Fruit fly (Drosophila melanogaster) whole organism, embryonic: ENCODE results near the gene CG42764.

ENCODE experiments used
- ATbp ChIP-seq: fragments of 200-800 bp; sonication (Bioruptor generic); optimal IDR thresholded peaks from 2 replicates; lab custom pipeline; 2017; ENCODE audit warnings: missing biosample characterization, mild to moderate bottlenecking, missing genetic modification characterization, missing genetic modification reagents
- Adf1 ChIP-seq: fragments of 200-800 bp; sonication (Bioruptor generic); IDR thresholded peaks from 2 replicates; pipeline ENCODE4 v1.3.6; 2022; ENCODE audit warnings: missing biosample characterization, missing genetic modification characterization
- CG10462 ChIP-seq: fragments of 200-800 bp; sonication (Bioruptor generic); optimal IDR thresholded peaks from 2 replicates; lab custom pipeline; 2016; ENCODE audit warnings: missing biosample characterization, missing genetic modification characterization
- CG11247 ChIP-seq: fragments of 200-800 bp; sonication (Bioruptor generic); IDR thresholded peaks from 2 replicates; pipeline ENCODE4 v1.3.6; 2022; ENCODE audit warnings: missing biosample characterization, missing genetic modification characterization
- CG11504 ChIP-seq: fragments of 200-800 bp; sonication (Bioruptor generic); optimal IDR thresholded peaks from 3 replicates; lab custom pipeline; 2019; ENCODE audit warnings: missing biosample characterization, mild to moderate bottlenecking, missing genetic modification characterization, moderate library complexity
- CG11695 ChIP-seq: fragments of 200-800 bp; sonication (Bioruptor generic); IDR thresholded peaks from 3 replicates; pipeline ENCODE4 v1.3.6; 2022; ENCODE audit warnings: missing biosample characterization, missing genetic modification characterization
- CG13123 ChIP-seq: fragments of 200-800 bp; sonication (Bioruptor generic); optimal IDR thresholded peaks from 2 replicates; lab custom pipeline; 2016; ENCODE audit warnings: missing biosample characterization, missing genetic modification characterization
- CG13894 ChIP-seq: fragments of 200-800 bp; sonication (Bioruptor generic); optimal IDR thresholded peaks from 3 replicates; lab custom pipeline; 2018; ENCODE audit warnings: missing biosample characterization, mild to moderate bottlenecking, missing genetic modification characterization, moderate library complexity
- CG14441 ChIP-seq: fragments of 200-800 bp; sonication (Bioruptor generic); IDR thresholded peaks from 2 replicates; pipeline ENCODE4 v1.3.6; 2022; ENCODE audit warnings: missing biosample characterization, missing genetic modification characterization
- CG14965 ChIP-seq: fragments of 200-800 bp; sonication (Bioruptor generic); optimal IDR thresholded peaks from 2 replicates; lab custom pipeline; 2016; ENCODE audit warnings: missing biosample characterization, missing genetic modification characterization, borderline replicate concordance
- CG15011 ChIP-seq: fragments of 200-800 bp; sonication (Bioruptor generic); optimal IDR thresholded peaks from 3 replicates; lab custom pipeline; 2018; ENCODE audit warnings: missing biosample characterization, mild to moderate bottlenecking, missing genetic modification characterization
- CG1602 ChIP-seq: fragments of 200-800 bp; sonication (Bioruptor generic); optimal IDR thresholded peaks from 3 replicates; lab custom pipeline; 2016; ENCODE audit warnings: missing biosample characterization, missing genetic modification characterization
- CG16813 ChIP-seq: fragments of 200-800 bp; sonication (Bioruptor generic); IDR thresholded peaks from 3 replicates; pipeline ENCODE4 v1.3.6; 2022; ENCODE audit warnings: missing biosample characterization, missing genetic modification characterization; ENCODE audit not compliant: partially characterized antibody
- CG16863 ChIP-seq: fragments of 200-800 bp; sonication (Bioruptor generic); optimal IDR thresholded peaks from 3 replicates; lab custom pipeline; 2016; ENCODE audit warnings: missing biosample characterization, missing genetic modification characterization
- CG17829 ChIP-seq: fragments of 200-800 bp; optimal IDR thresholded peaks from 2 replicates; lab custom pipeline; 2019; ENCODE audit warnings: missing biosample characterization, mild to moderate bottlenecking, missing genetic modification characterization, moderate library complexity
- CG31388 ChIP-seq: fragments of 200-800 bp; sonication (Bioruptor generic); optimal IDR thresholded peaks from 2 replicates; lab custom pipeline; 2016; ENCODE audit warnings: missing biosample characterization, missing genetic modification characterization
- CG31441 ChIP-seq: fragments of 200-800 bp; sonication (Bioruptor generic); IDR thresholded peaks from 2 replicates; pipeline ENCODE4 v1.3.6; 2022; ENCODE audit warnings: missing biosample characterization, missing genetic modification characterization
- CG33213 ChIP-seq: fragments of 200-800 bp; sonication (Bioruptor generic); optimal IDR thresholded peaks from 3 replicates; lab custom pipeline; 2016; ENCODE audit warnings: missing biosample characterization, missing genetic modification characterization
- CG3995 ChIP-seq: fragments of 200-800 bp; sonication (Bioruptor generic); optimal IDR thresholded peaks from 3 replicates; lab custom pipeline; 2016; ENCODE audit warnings: missing biosample characterization, missing genetic modification characterization
- CG4404 ChIP-seq: fragments of 200-800 bp; sonication (Bioruptor generic); IDR thresholded peaks from 2 replicates; pipeline ENCODE4 v1.3.6; 2022; ENCODE audit warnings: missing biosample characterization, missing genetic modification characterization
- CG4617 ChIP-seq: fragments of 200-800 bp; sonication (Bioruptor generic); optimal IDR thresholded peaks from 3 replicates; lab custom pipeline; 2016; ENCODE audit warnings: missing biosample characterization, missing genetic modification characterization, borderline replicate concordance
- CG5245 ChIP-seq: fragments of 200-800 bp; sonication (Bioruptor generic); optimal IDR thresholded peaks from 3 replicates; lab custom pipeline; 2016; ENCODE audit warnings: missing biosample characterization, missing genetic modification characterization
- CG6654 ChIP-seq: fragments of 200-800 bp; sonication (Bioruptor generic); optimal IDR thresholded peaks from 2 replicates; lab custom pipeline; 2017; ENCODE audit warnings: missing biosample characterization, mild to moderate bottlenecking, missing genetic modification characterization
- CG6765 ChIP-seq: fragments of 200-800 bp; sonication (Bioruptor generic); optimal IDR thresholded peaks from 3 replicates; lab custom pipeline; 2017; ENCODE audit warnings: missing biosample characterization, mild to moderate bottlenecking, missing genetic modification characterization
- CG6813 ChIP-seq: fragments of 200-800 bp; sonication (Bioruptor generic); optimal IDR thresholded peaks from 2 replicates; lab custom pipeline; 2017; ENCODE audit warnings: missing biosample characterization, missing genetic modification characterization, mild to moderate bottlenecking, moderate library complexity, missing genetic modification reagents
- CG7357 ChIP-seq: fragments of 200-800 bp; sonication (Bioruptor generic); IDR thresholded peaks from 3 replicates; pipeline ENCODE4 v1.3.6; 2022; ENCODE audit warnings: missing biosample characterization, missing genetic modification characterization
- CG9727 ChIP-seq: fragments of 200-800 bp; sonication (Bioruptor generic); optimal IDR thresholded peaks from 3 replicates; lab custom pipeline; 2017; ENCODE audit warnings: missing biosample characterization, mild to moderate bottlenecking, missing genetic modification characterization
- CG9932 ChIP-seq: fragments of 200-800 bp; sonication (Bioruptor generic); IDR thresholded peaks from 2 replicates; pipeline ENCODE4 v1.3.6; 2022; ENCODE audit warnings: missing biosample characterization, missing genetic modification characterization
- E2f2 ChIP-seq: fragments of 200-800 bp; sonication (Bioruptor generic); IDR thresholded peaks from 2 replicates; pipeline ENCODE4 v1.3.6; 2022; ENCODE audit warnings: missing biosample characterization, missing genetic modification characterization
- Hr39 ChIP-seq: fragments of >200 bp; optimal IDR thresholded peaks from 2 replicates; lab custom pipeline; 2017
- Hsf ChIP-seq: fragments of 200-800 bp; sonication (Bioruptor generic); optimal IDR thresholded peaks from 3 replicates; lab custom pipeline; 2016; ENCODE audit warnings: missing biosample characterization, missing genetic modification characterization
- Kr ChIP-seq: fragments of 200-800 bp; sonication (Bioruptor generic); optimal IDR thresholded peaks from 2 replicates; lab custom pipeline; 2017; ENCODE audit warnings: missing biosample characterization, mild to moderate bottlenecking, missing genetic modification characterization
- Nf-YC ChIP-seq: fragments of 200-800 bp; optimal IDR thresholded peaks from 3 replicates; lab custom pipeline; 2019; ENCODE audit warnings: missing biosample characterization, mild to moderate bottlenecking, missing genetic modification characterization, moderate library complexity
- Six4 ChIP-seq: fragments of 200-800 bp; sonication (Bioruptor generic); optimal IDR thresholded peaks from 2 replicates; lab custom pipeline; 2016; ENCODE audit warnings: missing biosample characterization, missing genetic modification characterization
- Sry-β ChIP-seq: fragments of 200-800 bp; sonication (Bioruptor generic); optimal IDR thresholded peaks from 2 replicates; lab custom pipeline; 2018; ENCODE audit warnings: missing biosample characterization, mild to moderate bottlenecking, missing genetic modification characterization, moderate library complexity
- Trl ChIP-seq, 3 experiments: fragments of >200 bp in 2 of 3; fragments of 200-800 bp in 1 of 3; sonication (Bioruptor generic) in 1 of 3; optimal IDR thresholded peaks; 2 replicates in 1 of 3; 3 replicates in 2 of 3; lab custom pipeline; 2016 to 2017; ENCODE audit warnings: missing biosample characterization in 1 of 3, missing genetic modification characterization in 1 of 3
- amos ChIP-seq: fragments of 200-800 bp; sonication (Bioruptor generic); IDR thresholded peaks from 2 replicates; pipeline ENCODE4 v1.3.6; 2022; ENCODE audit warnings: missing biosample characterization, missing genetic modification characterization; ENCODE audit not compliant: partially characterized antibody
- btn ChIP-seq: fragments of 200-800 bp; sonication (Bioruptor generic); optimal IDR thresholded peaks from 2 replicates; lab custom pipeline; 2016; ENCODE audit warnings: missing biosample characterization, missing genetic modification characterization
- dm ChIP-seq: fragments of 200-800 bp; sonication (Bioruptor generic); optimal IDR thresholded peaks from 3 replicates; lab custom pipeline; 2016; ENCODE audit warnings: missing biosample characterization, missing genetic modification characterization
- grau ChIP-seq: fragments of 200-800 bp; optimal IDR thresholded peaks from 3 replicates; lab custom pipeline; 2019; ENCODE audit warnings: missing biosample characterization, mild to moderate bottlenecking, missing genetic modification characterization, moderate library complexity
- jing ChIP-seq: fragments of 200-800 bp; sonication (Bioruptor generic); optimal IDR thresholded peaks from 2 replicates; lab custom pipeline; 2018; ENCODE audit warnings: missing biosample characterization, mild to moderate bottlenecking, missing genetic modification characterization
- lmd ChIP-seq: fragments of 200-800 bp; sonication (Bioruptor generic); IDR thresholded peaks from 2 replicates; pipeline ENCODE4 v1.3.6; 2022; ENCODE audit warnings: missing biosample characterization, missing genetic modification characterization
- nau ChIP-seq: fragments of 200-800 bp; sonication (Bioruptor generic); optimal IDR thresholded peaks from 3 replicates; lab custom pipeline; 2017; ENCODE audit warnings: missing biosample characterization, mild to moderate bottlenecking, missing genetic modification characterization, missing genetic modification reagents
- nerfin-2 ChIP-seq: fragments of 200-800 bp; sonication (Bioruptor generic); IDR thresholded peaks from 2 replicates; pipeline ENCODE4 v1.3.6; 2022; ENCODE audit warnings: missing biosample characterization, missing genetic modification characterization; ENCODE audit not compliant: partially characterized antibody
- onecut ChIP-seq: fragments of 200-800 bp; sonication (Bioruptor generic); IDR thresholded peaks from 2 replicates; pipeline ENCODE4 v1.3.6; 2022; ENCODE audit warnings: missing biosample characterization, missing genetic modification characterization
- pzg ChIP-seq: fragments of 200-800 bp; sonication (Bioruptor generic); optimal IDR thresholded peaks from 3 replicates; lab custom pipeline; 2018; ENCODE audit warnings: missing biosample characterization, mild to moderate bottlenecking, missing genetic modification characterization, moderate library complexity
- repo ChIP-seq: fragments of 200-800 bp; sonication (Bioruptor generic); optimal IDR thresholded peaks from 2 replicates; lab custom pipeline; 2016; ENCODE audit warnings: missing biosample characterization, missing genetic modification characterization
- salm ChIP-seq: fragments of 200-800 bp; sonication (Bioruptor generic); optimal IDR thresholded peaks from 2 replicates; lab custom pipeline; 2018; ENCODE audit warnings: missing biosample characterization, mild to moderate bottlenecking, missing genetic modification characterization
- slbo ChIP-seq: fragments of 200-800 bp; sonication (Bioruptor generic); IDR thresholded peaks from 2 replicates; pipeline ENCODE4 v1.3.6; 2022; ENCODE audit warnings: missing biosample characterization, missing genetic modification characterization
- tll ChIP-seq, 2 experiments: fragments of 200-800 bp in 1 of 2; fragments of >200 bp in 1 of 2; sonication (Bioruptor generic) in 1 of 2; optimal IDR thresholded peaks; 2 replicates each; lab custom pipeline; 2017 to 2019; ENCODE audit warnings: missing biosample characterization in 2 of 2, missing genetic modification characterization in 2 of 2, mild to moderate bottlenecking in 1 of 2, moderate library complexity in 1 of 2
- trh ChIP-seq: fragments of 200-800 bp; sonication (Bioruptor generic); optimal IDR thresholded peaks from 2 replicates; lab custom pipeline; 2016; ENCODE audit warnings: missing biosample characterization, missing genetic modification characterization
- yki ChIP-seq: fragments of >200 bp; optimal IDR thresholded peaks from 3 replicates; lab custom pipeline; 2018

CG42764 gene

DNA sequence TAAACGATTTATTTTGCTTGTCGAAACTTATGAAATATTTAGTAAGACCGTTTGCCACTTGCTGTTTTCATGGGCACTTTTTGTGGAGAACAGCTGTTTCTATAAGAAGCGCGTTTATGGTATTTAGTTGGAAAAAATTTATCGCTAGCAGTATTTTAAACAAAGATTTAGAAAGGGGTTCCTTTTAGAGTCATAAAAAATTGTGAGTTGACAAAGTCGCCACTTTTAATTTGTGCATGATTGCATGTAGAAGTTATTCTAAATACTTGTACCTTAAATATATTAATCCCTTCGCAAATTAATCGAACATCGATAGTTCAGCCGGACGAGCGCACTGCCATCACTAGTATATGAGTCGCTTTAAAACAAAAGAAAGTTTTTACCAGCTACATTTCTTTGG lies 33.5 kb downstream of the CG42764 start, which contains the start of the genes Las and Psn (continued):
- TF ChIP-seq nerfin-2 (GFP tag; lab: Robert Waterston, UW) (no peak), grau (tag; lab: Kevin White, UChicago) (no peak), Six4 (no peak), amos (peak; percentile 54), CG13123 (GFP tag; lab: Kevin White, UChicago) (no peak), yki (no peak), CG13894 (tag; lab: Kevin White, UChicago) (no peak), CG15011 (GFP tag; lab: Kevin White, UChicago) (no peak), salm (tag; lab: Kevin White, UChicago) (no peak), CG31441 (GFP tag; lab: Robert Waterston, UW) (no peak), CG11247 (GFP tag; lab: Robert Waterston, UW) (no peak), dm (no peak), ATbp (GFP tag; lab: Kevin White, UChicago) (no peak), Sry-β (GFP tag; lab: Kevin White, UChicago) (no peak), Kr (no peak), CG4404 (no peak), CG9727 (no peak), CG6654 (GFP tag; lab: Kevin White, UChicago) (no peak), CG6813 (GFP tag; lab: Kevin White, UChicago) (no peak), onecut (no peak), Adf1 (GFP tag; lab: Robert Waterston, UW) (no peak), btn (GFP tag; lab: Kevin White, UChicago) (no peak), CG33213 (GFP tag; lab: Kevin White, UChicago) (peak; percentile 33), CG16813 (peak; percentile 59; the same call in 2 of the 3 replicates), lmd (GFP tag; lab: Robert Waterston, UW) (no peak), CG3995 (no peak), Hr39 (lab: Kevin White, UChicago) (no peak), trh (GFP tag; lab: Kevin White, UChicago) (no peak), CG1602 (GFP tag; lab: Kevin White, UChicago) (no peak), nau (GFP tag; lab: Kevin White, UChicago) (no peak), CG17829 (tag; lab: Kevin White, UChicago) (peak; percentile 43), CG16863 (GFP tag; lab: Kevin White, UChicago) (no peak), tll (GFP tag; optimal IDR thresholded peaks at IDR 0.05; lab: Kevin White, UChicago) (no peak), Trl (optimal IDR thresholded peaks at IDR 0.05; lab: Kevin White, UChicago) (no peak), Trl (GFP tag; optimal IDR thresholded peaks at IDR 0.05; lab: Kevin White, UChicago) (no peak), pzg (GFP tag; lab: Kevin White, UChicago) (peak; percentile 68), CG11504 (tag; lab: Kevin White, UChicago) (no peak), CG9932 (GFP tag; lab: Robert Waterston, UW) (no peak), repo (no peak), Hsf (GFP tag; lab: Kevin White, UChicago) (peak; percentile 18), Nf-YC (no peak), CG7357 (GFP tag; lab: Robert Waterston, UW) (no peak), E2f2 (GFP tag; lab: Robert Waterston, UW) (peak; percentile 73), CG4617 (peak; percentile 51), jing (GFP tag; lab: Kevin White, UChicago) (no peak), slbo (no peak), CG11695 (GFP tag; lab: Robert Waterston, UW) (no peak), CG6765 (GFP tag; lab: Kevin White, UChicago) (no peak), CG14965 (GFP tag; lab: Kevin White, UChicago) (no peak), CG31388 (GFP tag; lab: Kevin White, UChicago) (no peak), CG10462 (no peak), CG5245 (GFP tag; lab: Kevin White, UChicago) (no peak), CG14441 (GFP tag; lab: Robert Waterston, UW) (no peak)
